Worm (Caenorhabditis elegans) whole organism, mixed stage, embryonic: ENCODE measurements around the gene R02F2.4.

Source experiments
- M03D4.4 ChIP-seq: sonication (generic microtip); optimal IDR thresholded peaks from 2 replicates; lab custom pipeline; 2017; ENCODE audit warnings: mild to moderate bottlenecking, missing genetic modification characterization, missing compliant biosample characterization
- bed-3 ChIP-seq: fragments of 200-800 bp; sonication (Bioruptor generic); optimal IDR thresholded peaks from 3 replicates; lab custom pipeline; 2018; ENCODE audit warnings: mild to moderate bottlenecking, missing genetic modification characterization, moderate library complexity, missing compliant biosample characterization
- blmp-1 ChIP-seq: fragments of 150-350 bp; optimal IDR thresholded peaks from 2 replicates; lab custom pipeline; 2014; ENCODE audit warnings: missing biosample characterization, missing genetic modification characterization
- ceh-39 ChIP-seq: fragments of 150-350 bp; optimal IDR thresholded peaks from 2 replicates; lab custom pipeline; 2014; ENCODE audit warnings: missing biosample characterization, missing genetic modification characterization
- ceh-43 ChIP-seq: fragments of 200-800 bp; sonication (Bioruptor generic); optimal IDR thresholded peaks from 2 replicates; lab custom pipeline; 2018; ENCODE audit warnings: mild to moderate bottlenecking, missing genetic modification characterization, moderate library complexity, missing compliant biosample characterization
- ceh-83 ChIP-seq: fragments of 200-800 bp; sonication (Bioruptor generic); optimal IDR thresholded peaks from 2 replicates; lab custom pipeline; 2018; ENCODE audit warnings: mild to moderate bottlenecking, missing genetic modification characterization, missing compliant biosample characterization
- ces-1 ChIP-seq: fragments of 150-350 bp; optimal IDR thresholded peaks from 2 replicates; lab custom pipeline; 2014; ENCODE audit warnings: missing biosample characterization, missing genetic modification reagents, missing genetic modification characterization
- cnd-1 ChIP-seq: fragments of 200-800 bp; sonication (Bioruptor generic); optimal IDR thresholded peaks from 2 replicates; lab custom pipeline; 2018; ENCODE audit warnings: mild to moderate bottlenecking, missing genetic modification characterization, missing compliant biosample characterization
- drap-1 ChIP-seq: fragments of 200-800 bp; sonication (Bioruptor generic); optimal IDR thresholded peaks from 3 replicates; lab custom pipeline; 2018; ENCODE audit warnings: mild to moderate bottlenecking, missing genetic modification characterization, missing compliant biosample characterization
- elt-1 ChIP-seq: sonication (generic microtip); optimal IDR thresholded peaks from 2 replicates; lab custom pipeline; 2017; ENCODE audit warnings: missing genetic modification characterization, mild to moderate bottlenecking, missing compliant biosample characterization, antibody characterized with exemption, moderate library complexity, borderline replicate concordance; ENCODE audit not compliant: insufficient read depth
- elt-3 ChIP-seq: fragments of 150-350 bp; optimal IDR thresholded peaks from 2 replicates; lab custom pipeline; 2014; ENCODE audit warnings: missing biosample characterization, missing genetic modification characterization
- flh-1 ChIP-seq: fragments of 200-800 bp; sonication (Bioruptor generic); optimal IDR thresholded peaks from 2 replicates; lab custom pipeline; 2018; ENCODE audit warnings: mild to moderate bottlenecking, missing genetic modification characterization, moderate library complexity, missing compliant biosample characterization
- ham-2 ChIP-seq: fragments of 200-800 bp; sonication (Bioruptor generic); optimal IDR thresholded peaks from 2 replicates; lab custom pipeline; 2018; ENCODE audit warnings: mild to moderate bottlenecking, missing genetic modification characterization, missing compliant biosample characterization
- hlh-1 ChIP-seq: fragments of 150-350 bp; optimal IDR thresholded peaks from 2 replicates; lab custom pipeline; 2014; ENCODE audit warnings: missing biosample characterization, missing genetic modification reagents, missing genetic modification characterization
- lin-13 ChIP-seq: fragments of 150-350 bp; optimal IDR thresholded peaks from 2 replicates; lab custom pipeline; 2014; ENCODE audit warnings: missing biosample characterization, missing genetic modification characterization
- lin-32 ChIP-seq: fragments of 200-800 bp; sonication (Bioruptor generic); optimal IDR thresholded peaks from 2 replicates; lab custom pipeline; 2018; ENCODE audit warnings: mild to moderate bottlenecking, missing genetic modification characterization, missing compliant biosample characterization
- lsy-2 ChIP-seq: fragments of 150-350 bp; optimal IDR thresholded peaks from 2 replicates; lab custom pipeline; 2014; ENCODE audit warnings: missing biosample characterization, missing genetic modification characterization
- mab-5 ChIP-seq: fragments of 150-350 bp; optimal IDR thresholded peaks from 2 replicates; lab custom pipeline; 2014; ENCODE audit warnings: missing biosample characterization, missing genetic modification characterization
- mep-1 ChIP-seq: fragments of 150-350 bp; optimal IDR thresholded peaks from 2 replicates; lab custom pipeline; 2017; ENCODE audit warnings: missing biosample characterization, missing genetic modification reagents, missing genetic modification characterization, inconsistent platforms
- mls-2 ChIP-seq: sonication (generic microtip); optimal IDR thresholded peaks from 2 replicates; lab custom pipeline; 2016; ENCODE audit warnings: mild to moderate bottlenecking, missing genetic modification characterization, moderate library complexity, missing compliant biosample characterization
- nhr-12 ChIP-seq: fragments of 150-350 bp; optimal IDR thresholded peaks from 2 replicates; lab custom pipeline; 2014; ENCODE audit warnings: missing biosample characterization, missing genetic modification characterization
- nhr-2 ChIP-seq: fragments of 150-350 bp; optimal IDR thresholded peaks from 2 replicates; lab custom pipeline; 2014; ENCODE audit warnings: missing biosample characterization, missing genetic modification characterization
- nhr-237 ChIP-seq: fragments of 150-350 bp; optimal IDR thresholded peaks from 2 replicates; lab custom pipeline; 2014; ENCODE audit warnings: missing biosample characterization, missing genetic modification characterization
- nhr-28 ChIP-seq: fragments of 150-350 bp; optimal IDR thresholded peaks from 2 replicates; lab custom pipeline; 2014; ENCODE audit warnings: missing biosample characterization, missing genetic modification characterization
- nhr-76 ChIP-seq: sonication (generic microtip); optimal IDR thresholded peaks from 2 replicates; lab custom pipeline; 2017; ENCODE audit warnings: missing biosample characterization, missing genetic modification characterization
- pha-4 ChIP-seq: fragments of 150-350 bp; optimal IDR thresholded peaks from 2 replicates; lab custom pipeline; 2018; ENCODE audit warnings: missing biosample characterization, missing genetic modification reagents, missing genetic modification characterization
- sem-2 ChIP-seq: fragments of 200-800 bp; sonication (Bioruptor generic); optimal IDR thresholded peaks from 2 replicates; lab custom pipeline; 2018; ENCODE audit warnings: mild to moderate bottlenecking, missing genetic modification characterization, missing compliant biosample characterization
- snpc-4 ChIP-seq: fragments of 150-350 bp; optimal IDR thresholded peaks from 2 replicates; lab custom pipeline; 2014; ENCODE audit warnings: missing biosample characterization, missing genetic modification characterization
- sptf-1 ChIP-seq: sonication (generic microtip); optimal IDR thresholded peaks from 2 replicates; lab custom pipeline; 2017; ENCODE audit warnings: mild to moderate bottlenecking, missing genetic modification characterization, moderate library complexity, missing compliant biosample characterization
- tbx-8 ChIP-seq: fragments of 200-800 bp; sonication (Bioruptor generic); optimal IDR thresholded peaks from 2 replicates; lab custom pipeline; 2018; ENCODE audit warnings: mild to moderate bottlenecking, missing genetic modification characterization, moderate library complexity, missing compliant biosample characterization
- unc-120 ChIP-seq: sonication (generic microtip); optimal IDR thresholded peaks from 2 replicates; lab custom pipeline; 2017; ENCODE audit warnings: missing genetic modification characterization, missing compliant biosample characterization; ENCODE audit not compliant: poor library complexity, severe bottlenecking
- unc-39 ChIP-seq: fragments of 150-350 bp; optimal IDR thresholded peaks from 2 replicates; lab custom pipeline; 2014; ENCODE audit warnings: missing biosample characterization, missing genetic modification characterization
- unc-62 ChIP-seq: fragments of 150-350 bp; optimal IDR thresholded peaks from 2 replicates; lab custom pipeline; 2014; ENCODE audit warnings: missing biosample characterization, missing genetic modification reagents, missing genetic modification characterization
- zip-8 ChIP-seq: fragments of 150-350 bp; optimal IDR thresholded peaks from 2 replicates; lab custom pipeline; 2014; ENCODE audit warnings: missing biosample characterization, missing genetic modification characterization
- ztf-11 ChIP-seq: fragments of 150-350 bp; optimal IDR thresholded peaks from 2 replicates; lab custom pipeline; 2014; ENCODE audit warnings: missing biosample characterization, missing genetic modification characterization

Gene R02F2.4

ce11 chrIII:5442711-5443253 lies 41.3 kb upstream of the R02F2.4 start, which contains the start of the genes T24G10.2 and disl-2 (continued):
- TF ChIP-seq mab-5 (no peak), elt-3 (tag; lab: Kevin White, UChicago) (no peak), lin-32 (GFP tag; lab: Kevin White, UChicago) (no peak), ztf-11 (no peak)

- no peak for TF ChIP-seq tbx-8 (GFP tag; lab: Kevin White, UChicago)
- no peak for TF ChIP-seq flh-1 (GFP tag; lab: Kevin White, UChicago)
- no peak for TF ChIP-seq ceh-43
- no peak for TF ChIP-seq pha-4 (tag; lab: Kevin White, UChicago)
- peak; percentile 35 for TF ChIP-seq ces-1 (GFP tag; lab: Kevin White, UChicago)
- peak; percentile 16 for TF ChIP-seq nhr-237 (tag; lab: Kevin White, UChicago)
- peak; percentile 63 for TF ChIP-seq lsy-2
- peak; percentile 59 for TF ChIP-seq mep-1 (tag; lab: Kevin White, UChicago)
- TF ChIP-seq ceh-83 (GFP tag; lab: Kevin White, UChicago): no peak
- TF ChIP-seq zip-8 (tag; lab: Kevin White, UChicago): no peak
Observed at ce11 chrIII:5448177-5448576, 35.9 kb upstream of the R02F2.4 start, which contains the start of gene skpt-1. TSS of gene skpt-1 (minus strand) at chrIII:5448395.

- TF ChIP-seq ces-1 (GFP tag; lab: Kevin White, UChicago) (peak; percentile 30), unc-62 (GFP tag; lab: Kevin White, UChicago) (no peak), nhr-2 (tag; lab: Kevin White, UChicago) (no peak), ceh-39 (tag; lab: Kevin White, UChicago) (no peak), blmp-1 (tag; lab: Kevin White, UChicago) (no peak), flh-1 (GFP tag; lab: Kevin White, UChicago) (no peak), mab-5 (no peak), nhr-12 (tag; lab: Kevin White, UChicago) (no peak), drap-1 (GFP tag; lab: Kevin White, UChicago) (no peak), sem-2 (GFP tag; lab: Kevin White, UChicago) (no peak), elt-1 (tag; lab: Kevin White, UChicago) (no peak), unc-120 (tag; lab: Kevin White, UChicago) (peak; percentile 70), sptf-1 (no peak), lsy-2 (peak; percentile 49), mls-2 (tag; lab: Kevin White, UChicago) (no peak), ceh-83 (GFP tag; lab: Kevin White, UChicago) (no peak), ceh-43 (no peak), lin-32 (GFP tag; lab: Kevin White, UChicago) (no peak), mep-1 (tag; lab: Kevin White, UChicago) (peak; percentile 28), ham-2 (GFP tag; lab: Kevin White, UChicago) (no peak), pha-4 (tag; lab: Kevin White, UChicago) (no peak), unc-39 (tag; lab: Kevin White, UChicago) (no peak), cnd-1 (tag; lab: Kevin White, UChicago) (no peak), elt-3 (tag; lab: Kevin White, UChicago) (no peak), nhr-76 (no peak), nhr-28 (tag; lab: Kevin White, UChicago) (no peak), M03D4.4 (tag; lab: Kevin White, UChicago) (no peak), nhr-237 (tag; lab: Kevin White, UChicago) (no peak), bed-3 (no peak), hlh-1 (peak; percentile 87), ztf-11 (no peak), lin-13 (tag; lab: Kevin White, UChicago) (peak; percentile 11), snpc-4 (tag; lab: Kevin White, UChicago) (no peak), tbx-8 (GFP tag; lab: Kevin White, UChicago) (no peak), zip-8 (tag; lab: Kevin White, UChicago) (no peak)
Observed at ce11 chrIII:5449762-5450308, 34.3 kb upstream of the R02F2.4 start, which contains the start of gene F48E8.8. TSS of gene F48E8.8 (minus strand) at chrIII:5449812.
